Worm (Caenorhabditis elegans) whole organism, L4/young adult: ENCODE results near the gene metr-1.

Experiments
- W03F9.2 ChIP-seq: fragments of 150-350 bp; optimal IDR thresholded peaks from 2 replicates; lab custom pipeline; 2014; ENCODE audit warnings: missing biosample characterization, missing genetic modification characterization
- him-1 ChIP-seq: sonication (generic microtip); optimal IDR thresholded peaks from 2 replicates; lab custom pipeline; 2016; ENCODE audit warnings: missing genotype, missing genetic modification reagents, missing genetic modification characterization, missing compliant biosample characterization

DNA sequence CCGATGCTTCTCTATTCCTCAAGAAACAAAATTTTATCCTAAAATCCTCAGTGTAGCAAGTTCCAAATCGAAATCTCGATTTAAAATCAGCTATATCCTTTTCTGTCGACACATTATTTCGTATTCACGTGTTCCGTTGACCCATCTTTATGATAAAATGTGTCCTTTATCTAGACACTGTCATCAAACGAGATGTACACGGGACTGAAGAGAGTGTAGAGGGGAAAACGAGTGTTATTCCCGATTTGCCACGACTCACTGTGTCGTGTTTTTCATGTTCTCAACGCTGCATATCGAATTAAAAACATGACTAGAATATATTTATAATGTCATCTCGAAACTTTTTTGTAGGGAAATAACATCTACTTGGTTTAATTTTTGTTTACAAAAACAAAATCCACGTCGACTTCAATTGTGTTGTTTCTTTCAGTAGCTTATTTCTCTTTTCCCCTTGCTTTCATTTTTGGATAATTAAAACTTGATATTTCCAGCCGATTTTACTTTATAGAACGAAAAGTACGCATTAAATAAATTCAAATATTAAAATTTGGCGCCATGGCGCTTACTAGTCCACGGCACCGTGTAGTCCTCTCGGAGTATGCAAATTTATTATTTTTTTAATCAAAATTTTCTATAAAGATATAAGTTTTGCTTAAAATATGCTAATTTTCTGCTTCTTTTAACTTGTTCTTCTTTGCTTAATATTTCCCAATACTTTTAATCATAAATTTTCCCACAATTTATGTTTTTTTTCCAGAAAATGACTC lies at the start of gene metr-1:
- TF ChIP-seq him-1, result no peak
- peak; percentile 39 for TF ChIP-seq W03F9.2
